Fruit fly (Drosophila melanogaster) whole organism, prepupa: ENCODE measurements around the gene mxc.

Experiments
- CG11762 ChIP-seq: fragments of 200-800 bp; sonication (Bioruptor generic); optimal IDR thresholded peaks from 3 replicates; lab custom pipeline; 2016; ENCODE audit warnings: missing biosample characterization, missing genetic modification characterization; ENCODE audit not compliant: insufficient read depth
- CG15336 ChIP-seq: fragments of 200-800 bp; sonication (Bioruptor generic); IDR thresholded peaks from 2 replicates; pipeline ENCODE4 v1.3.6; 2022; ENCODE audit warnings: missing biosample characterization, missing genetic modification characterization
- CG3032 ChIP-seq: fragments of 200-800 bp; optimal IDR thresholded peaks from 2 replicates; lab custom pipeline; 2019; ENCODE audit warnings: missing biosample characterization, mild to moderate bottlenecking, missing genetic modification characterization, moderate library complexity
- CG6792 ChIP-seq: fragments of 200-800 bp; sonication (Bioruptor generic); optimal IDR thresholded peaks from 3 replicates; lab custom pipeline; 2016; ENCODE audit warnings: missing biosample characterization, missing genetic modification characterization
- CG6808 ChIP-seq: fragments of 200-800 bp; sonication (Bioruptor generic); optimal IDR thresholded peaks from 3 replicates; lab custom pipeline; 2017; ENCODE audit warnings: missing biosample characterization, missing genetic modification characterization, mild to moderate bottlenecking, moderate library complexity, missing genetic modification reagents
- CG7368 ChIP-seq: fragments of 200-800 bp; sonication (Bioruptor generic); optimal IDR thresholded peaks from 3 replicates; lab custom pipeline; 2016; ENCODE audit warnings: missing biosample characterization, missing genetic modification characterization
- CG9139 ChIP-seq: fragments of 200-800 bp; sonication (Bioruptor generic); optimal IDR thresholded peaks from 3 replicates; lab custom pipeline; 2017; ENCODE audit warnings: missing biosample characterization, mild to moderate bottlenecking, missing genetic modification characterization
- Met ChIP-seq: fragments of 200-800 bp; sonication (Bioruptor generic); optimal IDR thresholded peaks from 3 replicates; lab custom pipeline; 2016; ENCODE audit warnings: missing biosample characterization, missing genetic modification characterization
- OdsH ChIP-seq: fragments of 200-800 bp; sonication (Bioruptor generic); optimal IDR thresholded peaks from 3 replicates; lab custom pipeline; 2016; ENCODE audit warnings: missing biosample characterization, missing genetic modification characterization
- Sox102F ChIP-seq: fragments of 200-800 bp; sonication (Bioruptor generic); optimal IDR thresholded peaks from 2 replicates; lab custom pipeline; 2016; ENCODE audit warnings: missing biosample characterization, mild to moderate bottlenecking, missing genetic modification characterization
- topi ChIP-seq: fragments of 200-800 bp; sonication (Bioruptor generic); optimal IDR thresholded peaks from 3 replicates; lab custom pipeline; 2016; ENCODE audit warnings: missing biosample characterization, missing genetic modification characterization

DNA sequence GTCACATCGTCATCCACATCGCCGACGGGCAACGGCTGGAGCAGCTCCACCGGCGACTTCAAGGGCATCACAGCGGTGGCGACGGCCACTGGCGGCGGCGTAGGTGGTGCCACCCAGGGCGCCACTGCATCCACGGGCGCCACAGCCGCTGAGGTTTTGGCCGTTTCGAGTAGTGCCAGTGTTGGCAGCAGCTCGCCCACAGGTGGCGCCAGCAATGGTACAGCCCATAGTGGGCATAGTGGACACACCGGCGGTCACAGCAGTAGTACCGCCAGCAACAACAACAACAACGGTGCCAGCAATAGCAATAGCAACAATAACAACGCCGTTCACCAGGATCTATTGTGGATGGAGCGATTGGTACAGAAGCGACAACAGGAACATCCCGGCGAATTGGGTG lies 43.1 kb upstream of the mxc start:
- TF ChIP-seq Sox102F (no peak), CG11762 (no peak), CG3032 (no peak), OdsH (GFP tag; lab: Kevin White, UChicago) (no peak), CG9139 (GFP tag; lab: Kevin White, UChicago) (no peak), topi (GFP tag; lab: Kevin White, UChicago) (no peak), Met (no peak), CG15336 (GFP tag; lab: Robert Waterston, UW) (no peak), CG7368 (GFP tag; lab: Kevin White, UChicago) (no peak), CG6808 (GFP tag; lab: Kevin White, UChicago) (no peak), CG6792 (GFP tag; lab: Kevin White, UChicago) (no peak)
